Worm (Caenorhabditis elegans) whole organism, late embryonic: Measurements from ENCODE around the gene C27A7.8.

ENCODE experiments used
- C08G9.2 ChIP-seq: sonication (generic microtip); optimal IDR thresholded peaks from 2 replicates; lab custom pipeline; 2016; ENCODE audit warnings: mild to moderate bottlenecking, missing genetic modification characterization, moderate library complexity, missing compliant biosample characterization
- K02D7.2 ChIP-seq: sonication (generic microtip); optimal IDR thresholded peaks from 2 replicates; lab custom pipeline; 2017; ENCODE audit warnings: mild to moderate bottlenecking, missing genetic modification characterization, missing compliant biosample characterization
- K09A11.1 ChIP-seq: sonication (generic microtip); optimal IDR thresholded peaks from 2 replicates; lab custom pipeline; 2017; ENCODE audit warnings: antibody characterized with exemption, mild to moderate bottlenecking, missing genetic modification characterization, missing compliant biosample characterization; ENCODE audit not compliant: insufficient read depth
- Y22D7AL.16 ChIP-seq: sonication (generic microtip); optimal IDR thresholded peaks from 2 replicates; lab custom pipeline; 2016; ENCODE audit warnings: missing genetic modification characterization, missing compliant biosample characterization
- ahr-1 ChIP-seq: sonication (generic microtip); optimal IDR thresholded peaks from 2 replicates; lab custom pipeline; 2016; ENCODE audit warnings: missing genetic modification characterization, missing compliant biosample characterization
- ama-1 ChIP-seq: fragments of 150-350 bp; optimal IDR thresholded peaks from 2 replicates; lab custom pipeline; 2014
- ceh-19 ChIP-seq: fragments of 200-800 bp; sonication (Bioruptor generic); optimal IDR thresholded peaks from 2 replicates; lab custom pipeline; 2018; ENCODE audit warnings: mild to moderate bottlenecking, missing genetic modification characterization, missing compliant biosample characterization
- ceh-2 ChIP-seq: sonication (generic microtip); optimal IDR thresholded peaks from 2 replicates; lab custom pipeline; 2016; ENCODE audit warnings: missing genotype, missing genetic modification characterization, missing compliant biosample characterization
- ceh-30 ChIP-seq: fragments of 150-350 bp; optimal IDR thresholded peaks from 2 replicates; lab custom pipeline; 2014; ENCODE audit warnings: missing biosample characterization, missing genetic modification characterization
- dmd-4 ChIP-seq: sonication (generic microtip); optimal IDR thresholded peaks from 2 replicates; lab custom pipeline; 2016; ENCODE audit warnings: borderline replicate concordance, missing genetic modification characterization, missing compliant biosample characterization
- dve-1 ChIP-seq: sonication (generic microtip); optimal IDR thresholded peaks from 2 replicates; lab custom pipeline; 2017; ENCODE audit warnings: antibody characterized with exemption, mild to moderate bottlenecking, missing genetic modification characterization, missing compliant biosample characterization
- elt-2 ChIP-seq: sonication (generic microtip); optimal IDR thresholded peaks from 2 replicates; lab custom pipeline; 2016; ENCODE audit warnings: missing genetic modification reagents, missing genetic modification characterization, missing compliant biosample characterization
- elt-4 ChIP-seq: sonication (generic microtip); optimal IDR thresholded peaks from 2 replicates; lab custom pipeline; 2016; ENCODE audit warnings: missing genetic modification characterization, missing compliant biosample characterization
- ets-4 ChIP-seq: sonication (generic microtip); optimal IDR thresholded peaks from 2 replicates; lab custom pipeline; 2016; ENCODE audit warnings: missing genetic modification characterization, missing compliant biosample characterization
- eyg-1 ChIP-seq: sonication (generic microtip); optimal IDR thresholded peaks from 2 replicates; lab custom pipeline; 2016; ENCODE audit warnings: missing genotype, missing genetic modification characterization, missing compliant biosample characterization
- fkh-6 ChIP-seq: sonication (generic microtip); optimal IDR thresholded peaks from 2 replicates; lab custom pipeline; 2016; ENCODE audit warnings: missing genetic modification characterization, missing compliant biosample characterization
- gmeb-2 ChIP-seq: sonication (generic microtip); optimal IDR thresholded peaks from 2 replicates; lab custom pipeline; 2016; ENCODE audit warnings: missing genetic modification characterization, inconsistent platforms, missing compliant biosample characterization
- lim-6 ChIP-seq: sonication (generic microtip); optimal IDR thresholded peaks from 2 replicates; lab custom pipeline; 2016; ENCODE audit warnings: missing genetic modification characterization, missing compliant biosample characterization
- lin-11 ChIP-seq: fragments of 200-800 bp; sonication (Bioruptor generic); optimal IDR thresholded peaks from 2 replicates; lab custom pipeline; 2018; ENCODE audit warnings: mild to moderate bottlenecking, missing genetic modification characterization, missing compliant biosample characterization
- mec-3 ChIP-seq: sonication (generic microtip); optimal IDR thresholded peaks from 2 replicates; lab custom pipeline; 2016; ENCODE audit warnings: borderline replicate concordance, missing genetic modification characterization, missing compliant biosample characterization
- nfya-1 ChIP-seq: sonication (generic microtip); optimal IDR thresholded peaks from 2 replicates; lab custom pipeline; 2017; ENCODE audit warnings: missing genetic modification characterization, mild to moderate bottlenecking, missing compliant biosample characterization, antibody characterized with exemption, moderate library complexity
- odd-2 ChIP-seq: sonication (generic microtip); optimal IDR thresholded peaks from 2 replicates; lab custom pipeline; 2017; ENCODE audit warnings: antibody characterized with exemption, mild to moderate bottlenecking, missing genetic modification characterization, missing compliant biosample characterization
- pat-9 ChIP-seq: fragments of 200-800 bp; sonication (Bioruptor generic); optimal IDR thresholded peaks from 2 replicates; lab custom pipeline; 2018; ENCODE audit warnings: mild to moderate bottlenecking, missing genetic modification characterization, moderate library complexity, missing compliant biosample characterization
- pax-1 ChIP-seq: fragments of 150-350 bp; optimal IDR thresholded peaks from 2 replicates; lab custom pipeline; 2014; ENCODE audit warnings: missing biosample characterization, missing genetic modification characterization
- pha-2 ChIP-seq: sonication (generic microtip); optimal IDR thresholded peaks from 2 replicates; lab custom pipeline; 2017; ENCODE audit warnings: mild to moderate bottlenecking, missing genetic modification characterization, missing compliant biosample characterization
- pha-4 ChIP-seq: fragments of 150-350 bp; optimal IDR thresholded peaks from 2 replicates; lab custom pipeline; 2018; ENCODE audit warnings: missing biosample characterization, missing genetic modification reagents, missing genetic modification characterization
- pqm-1 ChIP-seq: sonication (generic microtip); optimal IDR thresholded peaks from 2 replicates; lab custom pipeline; 2016; ENCODE audit warnings: missing genetic modification characterization, missing compliant biosample characterization
- pros-1 ChIP-seq: fragments of 150-350 bp; optimal IDR thresholded peaks from 2 replicates; lab custom pipeline; 2014; ENCODE audit warnings: missing biosample characterization, missing genetic modification reagents, missing genetic modification characterization
- ref-2 ChIP-seq: sonication (generic microtip); optimal IDR thresholded peaks from 2 replicates; lab custom pipeline; 2016; ENCODE audit warnings: missing genetic modification characterization, missing compliant biosample characterization
- rnt-1 ChIP-seq: sonication (generic microtip); optimal IDR thresholded peaks from 2 replicates; lab custom pipeline; 2016; ENCODE audit warnings: missing genetic modification characterization, missing compliant biosample characterization
- tbx-2 ChIP-seq: sonication (generic microtip); optimal IDR thresholded peaks from 2 replicates; lab custom pipeline; 2016; ENCODE audit warnings: missing genetic modification characterization, missing compliant biosample characterization
- tbx-7 ChIP-seq: sonication (generic microtip); optimal IDR thresholded peaks from 2 replicates; lab custom pipeline; 2016; ENCODE audit warnings: missing genotype, missing genetic modification characterization, missing compliant biosample characterization
- unc-3 ChIP-seq, 2 experiments: fragments of 200-800 bp in 1 of 2; sonication (Bioruptor generic) in 1 of 2; sonication (generic microtip) in 1 of 2; conservative IDR thresholded peaks in 1 of 2; optimal IDR thresholded peaks in 1 of 2; 2 replicates each; pipeline versions ENCODE4 v1.3.6 to Lab custom; 2016 to 2022; ENCODE audit warnings: missing compliant biosample characterization in 2 of 2, missing genetic modification characterization in 2 of 2, missing genetic modification reagents in 1 of 2
- unc-55 ChIP-seq: sonication (generic microtip); optimal IDR thresholded peaks from 2 replicates; lab custom pipeline; 2017; ENCODE audit warnings: missing biosample characterization, missing genetic modification reagents, missing genetic modification characterization
- zip-5 ChIP-seq: sonication (generic microtip); optimal IDR thresholded peaks from 2 replicates; lab custom pipeline; 2016; ENCODE audit warnings: missing genetic modification characterization, missing compliant biosample characterization
- ztf-16 ChIP-seq: sonication (generic microtip); optimal IDR thresholded peaks from 2 replicates; lab custom pipeline; 2017; ENCODE audit warnings: missing genetic modification characterization, missing compliant biosample characterization

The C27A7.8 gene

ce11 chrV:12167031-12167430, 14.1 kb downstream of the C27A7.8 start:
- no peak for TF ChIP-seq odd-2 (tag; lab: Kevin White, UChicago)
- peak; percentile 33 for TF ChIP-seq mec-3
- no peak for TF ChIP-seq fkh-6 (tag; lab: Kevin White, UChicago)
- TF ChIP-seq dmd-4: peak; percentile 9
- peak; percentile 18 for TF ChIP-seq elt-4 (tag; lab: Kevin White, UChicago)
- peak; percentile 32 for TF ChIP-seq C08G9.2 (tag; lab: Kevin White, UChicago)

ce11 chrV:12167653-12168052, 14.7 kb downstream of the C27A7.8 start, which contains the start of gene col-37:
col-37 (minus strand) TSS chrV:12167753.
- TF ChIP-seq Y22D7AL.16 (tag; lab: Kevin White, UChicago): no peak
- no peak for TF ChIP-seq pat-9 (tag; lab: Kevin White, UChicago)
- TF ChIP-seq pros-1 (tag; lab: Kevin White, UChicago): no peak
- no peak for TF ChIP-seq dve-1 (tag; lab: Kevin White, UChicago)
- no peak for TF ChIP-seq unc-55 (GFP tag; lab: Kevin White, UChicago)
- TF ChIP-seq K09A11.1 (tag; lab: Kevin White, UChicago): no peak
- no peak for TF ChIP-seq pha-4 (tag; lab: Kevin White, UChicago)
- no peak for TF ChIP-seq pha-2 (tag; lab: Kevin White, UChicago)
- TF ChIP-seq pqm-1 (tag; lab: Kevin White, UChicago): no peak
- TF ChIP-seq unc-3 (GFP tag; conservative IDR thresholded peaks at IDR 0.05; lab: Robert Waterston, UW): no peak
- no peak for TF ChIP-seq unc-3 (tag; optimal IDR thresholded peaks at IDR 0.05; lab: Kevin White, UChicago)
- TF ChIP-seq, all 69 proteins: peak for 0

- TF ChIP-seq ztf-16 (tag; lab: Kevin White, UChicago) (no peak), pha-2 (tag; lab: Kevin White, UChicago) (no peak), C08G9.2 (tag; lab: Kevin White, UChicago) (no peak), lin-11 (tag; lab: Kevin White, UChicago) (no peak), ama-1 (lab: Kevin White, UChicago) (no peak), ahr-1 (tag; lab: Kevin White, UChicago) (no peak), gmeb-2 (tag; lab: Kevin White, UChicago) (no peak), nfya-1 (tag; lab: Kevin White, UChicago) (no peak)
- TF ChIP-seq, all 69 proteins: peak for 0
These were observed 17.2 kb downstream of the C27A7.8 start, which contains the start of gene ZK863.1 for ce11 chrV:12170114-12170513. ZK863.1 (minus strand) TSS chrV:12170214.

- TF ChIP-seq elt-4 (tag; lab: Kevin White, UChicago) (no peak), pros-1 (tag; lab: Kevin White, UChicago) (no peak), ceh-2 (tag; lab: Kevin White, UChicago) (no peak), eyg-1 (tag; lab: Kevin White, UChicago) (no peak), ref-2 (tag; lab: Kevin White, UChicago) (no peak), ceh-30 (tag; lab: Kevin White, UChicago) (no peak), tbx-7 (tag; lab: Kevin White, UChicago) (no peak), ceh-19 (no peak), elt-2 (tag; lab: Kevin White, UChicago) (no peak), ets-4 (tag; lab: Kevin White, UChicago) (no peak), rnt-1 (tag; lab: Kevin White, UChicago) (no peak), pax-1 (tag; lab: Kevin White, UChicago) (no peak), gmeb-2 (tag; lab: Kevin White, UChicago) (no peak), zip-5 (no peak), K02D7.2 (no peak)
These were observed 26.4 kb downstream of the C27A7.8 start, which contains the start of gene clec-224 for ce11 chrV:12179338-12179737. clec-224 (minus strand) TSS chrV:12179438.

- TF ChIP-seq nfya-1 (tag; lab: Kevin White, UChicago) (no peak), ceh-19 (no peak), tbx-2 (tag; lab: Kevin White, UChicago) (no peak), ahr-1 (tag; lab: Kevin White, UChicago) (no peak), lim-6 (tag; lab: Kevin White, UChicago) (no peak)
These were observed 28.4 kb downstream of the C27A7.8 start, which contains the start of gene elpc-3 for ce11 chrV:12181310-12181709. elpc-3 (minus strand) TSS chrV:12181410.
